Worm (Caenorhabditis elegans): ENCODE measurements around the gene Y54G2A.41.

- no peak for TF ChIP-seq ama-1 (optimal IDR thresholded peaks at IDR 0.05)
- no peak for TF ChIP-seq dmd-4 (tag; optimal IDR thresholded peaks at IDR 0.05; ENCODE audit: borderline replicate concordance)
- no peak for TF ChIP-seq ets-4 (tag; optimal IDR thresholded peaks at IDR 0.05)
- no peak for TF ChIP-seq pqm-1 (tag; optimal IDR thresholded peaks at IDR 0.05)
- TF ChIP-seq unc-3 (GFP tag; conservative IDR thresholded peaks at IDR 0.05) = no peak
- no peak for TF ChIP-seq unc-3 (tag; optimal IDR thresholded peaks at IDR 0.05)
- no peak for TF ChIP-seq unc-55 (GFP tag; optimal IDR thresholded peaks at IDR 0.05)
- no peak for TF ChIP-seq che-1 (tag; optimal IDR thresholded peaks at IDR 0.05)
- TF ChIP-seq pha-4 (tag; optimal IDR thresholded peaks at IDR 0.05) = no peak
Observed at ce11 chrIV:2799890-2800289, 48.2 kb downstream of the Y54G2A.41 start.

All from whole organism, late embryonic.